Fruit fly (Drosophila melanogaster): ENCODE measurements around the gene Acox3.

The Acox3 gene

dm6 chr2L:6480212-6480994 lies 32.2 kb upstream of the Acox3 start, which contains the start of the genes Sec61alpha and Daxx (continued):
- TF ChIP-seq gfzf (GFP tag; optimal IDR thresholded peaks at IDR 0.05) (peak; percentile 93), CG10565 (GFP tag; optimal IDR thresholded peaks at IDR 0.05) (peak; percentile 31), Kr (GFP tag; optimal IDR thresholded peaks at IDR 0.05) (no peak), Fer2 (tag; optimal IDR thresholded peaks at IDR 0.05) (peak; percentile 77), pfk (GFP tag; optimal IDR thresholded peaks at IDR 0.05) (no peak), bigmax (GFP tag; optimal IDR thresholded peaks at IDR 0.05) (no peak), CG12744 (GFP tag; optimal IDR thresholded peaks at IDR 0.05) (peak; percentile 78), gem (tag; optimal IDR thresholded peaks at IDR 0.05) (peak; percentile 89), Nf-YA (GFP tag; IDR thresholded peaks at IDR 0.05) (peak; percentile 68; the same call in 1 of the 2 replicates), oc (tag; optimal IDR thresholded peaks at IDR 0.05) (peak; percentile 71), CG1233 (GFP tag; optimal IDR thresholded peaks at IDR 0.05) (peak; percentile 61), CG17829 (tag; optimal IDR thresholded peaks at IDR 0.05) (peak; percentile 83), CG8089 (GFP tag; optimal IDR thresholded peaks at IDR 0.05) (peak; percentile 79), CG4404 (GFP tag; IDR thresholded peaks at IDR 0.05) (peak; percentile 76), Stat92E (GFP tag; optimal IDR thresholded peaks at IDR 0.05) (no peak), Hr39 (optimal IDR thresholded peaks at IDR 0.05) (no peak), gsb (GFP tag; IDR thresholded peaks at IDR 0.05) (peak; percentile 54), kni (GFP tag; optimal IDR thresholded peaks at IDR 0.05) (no peak), CG6791 (GFP tag; IDR thresholded peaks at IDR 0.05; ENCODE audit: partially characterized antibody) (peak; percentile 100), CG13775 (GFP tag; optimal IDR thresholded peaks at IDR 0.05) (peak; percentile 79), dm (GFP tag; optimal IDR thresholded peaks at IDR 0.05) (peak; percentile 68), Ets97D (GFP tag; optimal IDR thresholded peaks at IDR 0.05) (peak; percentile 93), CG2129 (GFP tag; IDR thresholded peaks at IDR 0.05; ENCODE audit: partially characterized antibody) (peak; percentile 98), Hand (GFP tag; optimal IDR thresholded peaks at IDR 0.05) (peak; percentile 27), org-1 (GFP tag; optimal IDR thresholded peaks at IDR 0.05) (peak; percentile 1), CG3407 (GFP tag; optimal IDR thresholded peaks at IDR 0.05) (peak; percentile 45), so (GFP tag; IDR thresholded peaks at IDR 0.05) (0 out of 3 replicates have a peak, but pooled peaks have one; percentile 10), NC2β (GFP tag; optimal IDR thresholded peaks at IDR 0.05) (peak; percentile 75), ttk (GFP tag; IDR thresholded peaks at IDR 0.05) (peak; percentile 73; the same call in 1 of the 2 replicates), CG4707 (GFP tag; optimal IDR thresholded peaks at IDR 0.05) (no peak), NK7.1 (GFP tag; optimal IDR thresholded peaks at IDR 0.05) (peak; percentile 68), CG3995 (GFP tag; optimal IDR thresholded peaks at IDR 0.05) (peak; percentile 52), CG16779 (GFP tag; IDR thresholded peaks at IDR 0.05) (peak; percentile 81), Vsx1 (GFP tag; optimal IDR thresholded peaks at IDR 0.05) (no peak), run (tag; optimal IDR thresholded peaks at IDR 0.05) (peak; percentile 58), sens-2 (GFP tag; IDR thresholded peaks at IDR 0.05) (peak; percentile 73), Gsc (GFP tag; IDR thresholded peaks at IDR 0.05) (no peak), CG6689 (GFP tag; IDR thresholded peaks at IDR 0.05) (peak; percentile 82), CG11093 (GFP tag; IDR thresholded peaks at IDR 0.05) (peak; percentile 60; the same call in 1 of the 3 replicates), psq (GFP tag; optimal IDR thresholded peaks at IDR 0.05) (peak; percentile 47), dysf (GFP tag; IDR thresholded peaks at IDR 0.05) (peak; percentile 88), CG13296 (GFP tag; optimal IDR thresholded peaks at IDR 0.05) (peak; percentile 76), CG13123 (GFP tag; optimal IDR thresholded peaks at IDR 0.05) (peak; percentile 80), CG7963 (GFP tag; IDR thresholded peaks at IDR 0.05; ENCODE audit: partially characterized antibody) (peak; percentile 100), aop (GFP tag; IDR thresholded peaks at IDR 0.05) (peak; percentile 46; the same call in 1 of the 2 replicates), Jarid2 (GFP tag; optimal IDR thresholded peaks at IDR 0.05) (no peak), Six4 (GFP tag; optimal IDR thresholded peaks at IDR 0.05) (peak; percentile 67), emc (GFP tag; optimal IDR thresholded peaks at IDR 0.05) (peak; percentile 75), ssp (GFP tag; IDR thresholded peaks at IDR 0.05) (peak; percentile 73)

All from whole organism, embryonic.